Worm (Caenorhabditis elegans) whole organism, L4/young adult: Measurements from ENCODE around the gene glb-16.

Experiments used
- W03F9.2 ChIP-seq: fragments of 150-350 bp; optimal IDR thresholded peaks from 2 replicates; lab custom pipeline; 2014; ENCODE audit warnings: missing biosample characterization, missing genetic modification characterization
- dao-5 ChIP-seq: sonication (generic microtip); optimal IDR thresholded peaks from 2 replicates; lab custom pipeline; 2016; ENCODE audit warnings: missing genotype, missing genetic modification characterization, moderate library complexity, missing compliant biosample characterization
- him-1 ChIP-seq: sonication (generic microtip); optimal IDR thresholded peaks from 2 replicates; lab custom pipeline; 2016; ENCODE audit warnings: missing genotype, missing genetic modification reagents, missing genetic modification characterization, missing compliant biosample characterization

- no peak for TF ChIP-seq him-1 (tag; lab: Kevin White, UChicago)
- TF ChIP-seq W03F9.2 (tag; lab: Kevin White, UChicago): no peak
- TF ChIP-seq dao-5 (tag; lab: Kevin White, UChicago): no peak
Observed at ce11 chrX:7541078-7541477, 1.1 kb upstream of the glb-16 start.
